Fruit fly (Drosophila melanogaster): Measurements from ENCODE around the gene CG9521.

CG9521 gene

dm6 chrX:14857883-14858282 is 4.8 kb upstream of the CG9521 start:
- TF ChIP-seq Hr83 (GFP tag; optimal IDR thresholded peaks at IDR 0.05; ENCODE audit: poor library complexity, severe bottlenecking) (no peak), usp (GFP tag; optimal IDR thresholded peaks at IDR 0.05) (no peak), sage (GFP tag; optimal IDR thresholded peaks at IDR 0.05) (no peak), pan (optimal IDR thresholded peaks at IDR 0.05) (no peak), Sp1 (GFP tag; optimal IDR thresholded peaks at IDR 0.05) (no peak), CrebA (GFP tag; optimal IDR thresholded peaks at IDR 0.05; ENCODE audit: borderline replicate concordance) (no peak), Mio (GFP tag; optimal IDR thresholded peaks at IDR 0.05) (no peak), N (GFP tag; optimal IDR thresholded peaks at IDR 0.05) (no peak), brk (GFP tag; optimal IDR thresholded peaks at IDR 0.05) (no peak), OdsH (GFP tag; optimal IDR thresholded peaks at IDR 0.05) (no peak), woc (GFP tag; optimal IDR thresholded peaks at IDR 0.05) (no peak), fru (GFP tag; optimal IDR thresholded peaks at IDR 0.05) (no peak)

DNA sequence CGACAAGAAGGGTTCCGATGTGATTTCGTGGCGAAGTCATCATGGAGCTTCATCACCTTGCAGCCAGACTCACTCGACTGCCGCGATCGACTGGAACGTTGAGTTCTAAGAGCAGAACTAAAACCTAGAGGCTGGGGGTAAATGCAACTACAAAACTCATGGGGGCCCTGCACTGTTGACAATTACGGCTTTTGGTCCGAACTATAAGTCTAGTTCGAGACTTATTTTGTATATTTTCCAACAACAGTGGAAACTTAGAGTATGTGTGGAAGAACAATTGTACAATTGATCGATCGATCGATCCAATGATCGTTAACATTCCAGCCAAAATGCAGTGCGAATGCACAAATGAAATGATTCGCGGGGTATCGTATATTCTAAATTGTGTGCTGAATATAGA is 3.2 kb upstream of the CG9521 start, which contains the start of gene CG9519:
Gene CG9519, minus strand, starts transcription at position 101 of the 400 bp plus-strand sequence.
- no peak for TF ChIP-seq sv (GFP tag; optimal IDR thresholded peaks at IDR 0.05)
- TF ChIP-seq Hnf4 (GFP tag; optimal IDR thresholded peaks at IDR 0.05): no peak
- no peak for TF ChIP-seq lola (GFP tag; optimal IDR thresholded peaks at IDR 0.05)
- TF ChIP-seq rgr (GFP tag; optimal IDR thresholded peaks at IDR 0.05): no peak
- TF ChIP-seq Jra (GFP tag; optimal IDR thresholded peaks at IDR 0.05): no peak
- TF ChIP-seq Dif (GFP tag; optimal IDR thresholded peaks at IDR 0.05; ENCODE audit: partially characterized antibody): no peak
- no peak for TF ChIP-seq dl (GFP tag; optimal IDR thresholded peaks at IDR 0.05; ENCODE audit: insufficient read depth in 1 of 2, partially characterized antibody in 2 of 2)
- TF ChIP-seq OdsH (GFP tag; optimal IDR thresholded peaks at IDR 0.05): no peak
- TF ChIP-seq Sp1 (GFP tag; optimal IDR thresholded peaks at IDR 0.05): no peak
- TF ChIP-seq HLH106 (tag; optimal IDR thresholded peaks at IDR 0.05): no peak
- no peak for TF ChIP-seq psq (GFP tag; optimal IDR thresholded peaks at IDR 0.05)

dm6 chrX:14850069-14850468 is 3.0 kb downstream of the CG9521 start:
- TF ChIP-seq CG9705 (GFP tag; optimal IDR thresholded peaks at IDR 0.05) (no peak), N (GFP tag; optimal IDR thresholded peaks at IDR 0.05) (no peak), Rel (GFP tag; optimal IDR thresholded peaks at IDR 0.05) (no peak), Rel (tag; optimal IDR thresholded peaks at IDR 0.05) (no peak), tai (GFP tag; optimal IDR thresholded peaks at IDR 0.05) (no peak), rgr (GFP tag; optimal IDR thresholded peaks at IDR 0.05) (no peak), dsf (GFP tag; optimal IDR thresholded peaks at IDR 0.05; ENCODE audit: borderline replicate concordance) (no peak), GATAd (GFP tag; optimal IDR thresholded peaks at IDR 0.05) (no peak), h (GFP tag; optimal IDR thresholded peaks at IDR 0.05) (no peak), CrebA (GFP tag; optimal IDR thresholded peaks at IDR 0.05; ENCODE audit: borderline replicate concordance) (no peak), Sp1 (GFP tag; optimal IDR thresholded peaks at IDR 0.05) (no peak), HLH106 (tag; optimal IDR thresholded peaks at IDR 0.05) (no peak), br (GFP tag; optimal IDR thresholded peaks at IDR 0.05) (no peak), brk (GFP tag; optimal IDR thresholded peaks at IDR 0.05) (no peak), Mio (GFP tag; optimal IDR thresholded peaks at IDR 0.05) (no peak), Hr83 (GFP tag; optimal IDR thresholded peaks at IDR 0.05; ENCODE audit: poor library complexity, severe bottlenecking) (no peak), dmrt93B (GFP tag; optimal IDR thresholded peaks at IDR 0.05) (no peak), dl (GFP tag; optimal IDR thresholded peaks at IDR 0.05; ENCODE audit: insufficient read depth in 1 of 2, partially characterized antibody in 2 of 2) (no peak)

- TF ChIP-seq lola (GFP tag; optimal IDR thresholded peaks at IDR 0.05) (no peak), dmrt93B (GFP tag; optimal IDR thresholded peaks at IDR 0.05) (peak; percentile 18), br (GFP tag; optimal IDR thresholded peaks at IDR 0.05) (peak; percentile 67), Hr78 (GFP tag; optimal IDR thresholded peaks at IDR 0.05) (no peak), fru (GFP tag; optimal IDR thresholded peaks at IDR 0.05) (peak; percentile 78), pan (optimal IDR thresholded peaks at IDR 0.05) (no peak), Mio (GFP tag; optimal IDR thresholded peaks at IDR 0.05) (no peak), CrebA (GFP tag; optimal IDR thresholded peaks at IDR 0.05; ENCODE audit: borderline replicate concordance) (no peak), Vsx2 (GFP tag; optimal IDR thresholded peaks at IDR 0.05; ENCODE audit: partially characterized antibody) (no peak), ey (GFP tag; optimal IDR thresholded peaks at IDR 0.05) (peak; percentile 73), CG32264 (GFP tag; optimal IDR thresholded peaks at IDR 0.05) (peak; percentile 25), Dfd (GFP tag; optimal IDR thresholded peaks at IDR 0.05) (no peak), sv (GFP tag; optimal IDR thresholded peaks at IDR 0.05) (peak; percentile 55), OdsH (GFP tag; optimal IDR thresholded peaks at IDR 0.05) (peak; percentile 70), Hr83 (GFP tag; optimal IDR thresholded peaks at IDR 0.05; ENCODE audit: poor library complexity, severe bottlenecking) (no peak), foxo (GFP tag; optimal IDR thresholded peaks at IDR 0.05) (peak in 1 of 2 experiments; percentile 76), Abd-B (GFP tag; optimal IDR thresholded peaks at IDR 0.05) (no peak), Sp1 (GFP tag; optimal IDR thresholded peaks at IDR 0.05) (peak; percentile 60), usp (GFP tag; optimal IDR thresholded peaks at IDR 0.05) (no peak), tai (GFP tag; optimal IDR thresholded peaks at IDR 0.05) (peak; percentile 58), GATAd (GFP tag; optimal IDR thresholded peaks at IDR 0.05) (no peak), HLH106 (tag; optimal IDR thresholded peaks at IDR 0.05) (peak; percentile 56), dl (GFP tag; optimal IDR thresholded peaks at IDR 0.05; ENCODE audit: insufficient read depth in 1 of 2, partially characterized antibody in 2 of 2) (no peak), CG9705 (GFP tag; optimal IDR thresholded peaks at IDR 0.05) (peak; percentile 17), Jra (GFP tag; optimal IDR thresholded peaks at IDR 0.05) (no peak), dsf (GFP tag; optimal IDR thresholded peaks at IDR 0.05; ENCODE audit: borderline replicate concordance) (no peak), sage (GFP tag; optimal IDR thresholded peaks at IDR 0.05) (peak; percentile 2), N (GFP tag; optimal IDR thresholded peaks at IDR 0.05) (no peak), brk (GFP tag; optimal IDR thresholded peaks at IDR 0.05) (peak; percentile 0), h (GFP tag; optimal IDR thresholded peaks at IDR 0.05) (peak; percentile 82), Hnf4 (GFP tag; optimal IDR thresholded peaks at IDR 0.05) (peak; percentile 62), Myc (optimal IDR thresholded peaks at IDR 0.05) (no peak), woc (GFP tag; optimal IDR thresholded peaks at IDR 0.05) (peak; percentile 62), Rel (GFP tag; optimal IDR thresholded peaks at IDR 0.05) (no peak), Rel (tag; optimal IDR thresholded peaks at IDR 0.05) (no peak)
These were observed 4.2 kb downstream of the CG9521 start, which contains the start of gene CG9522 for dm6 chrX:14848755-14849354. Gene CG9522 (minus strand): TSS chrX:14848808.

All from whole organism, wandering third instar larva.